Worm (Caenorhabditis elegans): ENCODE results near the gene mip-1.

- no peak for TF ChIP-seq mab-5 (tag; optimal IDR thresholded peaks at IDR 0.05)
- no peak for TF ChIP-seq tbx-8 (GFP tag; optimal IDR thresholded peaks at IDR 0.05)
- no peak for TF ChIP-seq nhr-12 (tag; optimal IDR thresholded peaks at IDR 0.05)
- TF ChIP-seq ces-1 (GFP tag; optimal IDR thresholded peaks at IDR 0.05) = no peak
- TF ChIP-seq mls-2 (tag; optimal IDR thresholded peaks at IDR 0.05) = no peak
- no peak for TF ChIP-seq lin-13 (tag; optimal IDR thresholded peaks at IDR 0.05)
- TF ChIP-seq unc-39 (tag; optimal IDR thresholded peaks at IDR 0.05) = no peak
- TF ChIP-seq nhr-28 (tag; optimal IDR thresholded peaks at IDR 0.05) = no peak
- no peak for TF ChIP-seq pha-4 (tag; optimal IDR thresholded peaks at IDR 0.05)
- TF ChIP-seq ztf-11 (tag; optimal IDR thresholded peaks at IDR 0.05) = no peak
- no peak for TF ChIP-seq flh-1 (GFP tag; optimal IDR thresholded peaks at IDR 0.05)
- no peak for TF ChIP-seq bed-3 (GFP tag; optimal IDR thresholded peaks at IDR 0.05)
Measured at ce11 chrIII:4842173-4842572, 49.3 kb downstream of the mip-1 start, which contains the start of gene clec-156.

Measured in whole organism, mixed stage, embryonic.